Worm (Caenorhabditis elegans) whole organism, early embryonic: ENCODE results near the gene lep-2.

Source experiments
- B0310.2 ChIP-seq: sonication (generic microtip); optimal IDR thresholded peaks from 2 replicates; lab custom pipeline; 2016; ENCODE audit warnings: mild to moderate bottlenecking, missing genetic modification characterization, missing compliant biosample characterization
- F13C5.2 ChIP-seq: sonication (generic microtip); optimal IDR thresholded peaks from 2 replicates; lab custom pipeline; 2017; ENCODE audit warnings: mild to moderate bottlenecking, missing genetic modification characterization, inconsistent platforms, missing compliant biosample characterization
- aly-1 ChIP-seq: sonication (generic microtip); optimal IDR thresholded peaks from 2 replicates; lab custom pipeline; 2016; ENCODE audit warnings: missing genetic modification characterization, missing compliant biosample characterization
- ama-1 ChIP-seq: fragments of 150-350 bp; optimal IDR thresholded peaks from 2 replicates; lab custom pipeline; 2014
- ceh-36 ChIP-seq: sonication (generic microtip); optimal IDR thresholded peaks from 2 replicates; lab custom pipeline; 2016; ENCODE audit warnings: missing genetic modification characterization, inconsistent platforms, missing compliant biosample characterization
- ets-7 ChIP-seq: sonication (generic microtip); optimal IDR thresholded peaks from 2 replicates; lab custom pipeline; 2016; ENCODE audit warnings: missing genotype, missing genetic modification characterization, missing compliant biosample characterization
- flt-1 ChIP-seq: fragments of 200-800 bp; sonication (Bioruptor generic); IDR thresholded peaks from 2 replicates; pipeline ENCODE4 v1.3.6; 2022; ENCODE audit warnings: missing genetic modification characterization, missing compliant biosample characterization
- hmg-4 ChIP-seq: fragments of 200-800 bp; sonication (Bioruptor generic); optimal IDR thresholded peaks from 2 replicates; lab custom pipeline; 2018; ENCODE audit warnings: mild to moderate bottlenecking, missing genetic modification characterization, missing compliant biosample characterization
- hnd-1 ChIP-seq: sonication (generic microtip); optimal IDR thresholded peaks from 2 replicates; lab custom pipeline; 2016; ENCODE audit warnings: missing genetic modification characterization, missing compliant biosample characterization
- pes-1 ChIP-seq: fragments of 200-800 bp; sonication (Bioruptor generic); IDR thresholded peaks from 2 replicates; pipeline ENCODE4 v1.3.6; 2022; ENCODE audit warnings: missing genetic modification reagents, missing genetic modification characterization, missing compliant biosample characterization
- scrt-1 ChIP-seq: fragments of 200-800 bp; sonication (Bioruptor generic); IDR thresholded peaks from 2 replicates; pipeline ENCODE4 v1.3.6; 2022; ENCODE audit warnings: missing genetic modification characterization, missing compliant biosample characterization
- tbx-11 ChIP-seq: fragments of 200-800 bp; sonication (Bioruptor generic); IDR thresholded peaks from 2 replicates; pipeline ENCODE4 v1.3.6; 2022; ENCODE audit warnings: missing genetic modification characterization, missing compliant biosample characterization
- tbx-37 ChIP-seq: fragments of 200-800 bp; sonication (Bioruptor generic); conservative IDR thresholded peaks from 2 replicates; pipeline ENCODE4 v1.3.6; 2022; ENCODE audit warnings: missing genetic modification reagents, missing genetic modification characterization, missing compliant biosample characterization
- tra-4 ChIP-seq: sonication (generic microtip); optimal IDR thresholded peaks from 2 replicates; lab custom pipeline; 2017; ENCODE audit warnings: missing genetic modification characterization, missing compliant biosample characterization

DNA sequence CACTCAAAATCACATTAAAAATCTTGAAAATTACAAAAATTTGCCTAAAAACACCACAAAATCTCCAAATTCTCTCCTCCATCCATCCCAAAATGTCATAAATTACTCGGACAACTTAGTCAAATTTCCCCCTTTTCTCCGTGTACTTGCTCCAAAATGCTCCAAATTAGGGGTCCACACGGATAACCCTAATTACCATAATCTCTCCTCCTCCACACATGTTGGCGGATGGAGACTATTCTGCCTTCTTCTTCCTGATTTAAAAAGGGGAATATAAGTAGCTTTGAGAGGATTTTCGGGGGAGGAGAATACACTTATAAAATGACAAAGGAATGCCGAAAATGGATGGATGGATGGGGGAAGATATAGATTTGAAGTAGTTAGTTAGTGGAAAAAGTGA is 30.2 kb upstream of the lep-2 start:
- TF ChIP-seq tbx-37 (no peak), aly-1 (no peak), hnd-1 (tag; lab: Kevin White, UChicago) (no peak), pes-1 (GFP tag; lab: Robert Waterston, UW) (no peak), flt-1 (no peak), ama-1 (lab: Kevin White, UChicago) (no peak), ets-7 (tag; lab: Kevin White, UChicago) (no peak), scrt-1 (no peak), B0310.2 (tag; lab: Kevin White, UChicago) (no peak), F13C5.2 (no peak), tra-4 (no peak), tbx-11 (no peak), ceh-36 (tag; lab: Kevin White, UChicago) (no peak), hmg-4 (GFP tag; lab: Kevin White, UChicago) (no peak)
